Worm (Caenorhabditis elegans): ENCODE measurements around the gene srh-282.

The srh-282 gene

DNA sequence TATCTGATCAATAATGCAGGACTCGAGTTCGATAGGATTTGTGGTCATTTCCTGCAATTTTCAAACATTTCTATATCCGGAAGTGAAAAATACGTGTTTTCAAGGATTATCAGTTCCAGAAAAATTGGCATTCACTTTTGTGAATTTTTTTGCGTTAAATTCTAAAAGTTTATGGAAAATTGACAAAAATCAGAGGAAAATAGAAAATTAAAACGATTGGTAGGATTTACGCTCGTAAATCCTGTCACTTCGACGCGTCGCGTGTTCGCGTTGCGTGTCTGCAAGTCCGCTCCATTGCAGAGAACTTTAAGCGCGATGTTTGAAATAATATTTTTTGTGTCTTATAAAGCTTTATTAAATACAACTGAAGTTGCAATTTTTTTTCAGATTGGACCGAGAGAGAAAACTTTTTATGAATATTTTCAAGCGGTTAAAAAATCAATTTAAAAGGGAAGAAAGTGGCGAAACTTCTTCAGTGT is 17.8 kb downstream of the srh-282 start, which contains the start of gene rcat-1 (continued):
- TF ChIP-seq nhr-90 (tag; optimal IDR thresholded peaks at IDR 0.05; ENCODE audit: poor library complexity), result peak; percentile 55
- TF ChIP-seq pag-3 (tag; optimal IDR thresholded peaks at IDR 0.05; ENCODE audit: borderline replicate concordance, insufficient read depth), result no peak
- no peak for TF ChIP-seq unc-98 (GFP tag; IDR thresholded peaks at IDR 0.05)
- no peak for TF ChIP-seq ceh-8 (GFP tag; optimal IDR thresholded peaks at IDR 0.05)
- peak; percentile 75 for TF ChIP-seq xbp-1 (tag; optimal IDR thresholded peaks at IDR 0.05)
- peak; percentile 63 for TF ChIP-seq nhr-20 (tag; optimal IDR thresholded peaks at IDR 0.05)
- no peak for TF ChIP-seq unc-62 (GFP tag; optimal IDR thresholded peaks at IDR 0.05)
- TF ChIP-seq snu-23 (GFP tag; optimal IDR thresholded peaks at IDR 0.05), result peak; percentile 88
- TF ChIP-seq efl-1 (optimal IDR thresholded peaks at IDR 0.05), result peak; percentile 92 to 97
- TF ChIP-seq efl-1 (GFP tag; optimal IDR thresholded peaks at IDR 0.05 in 1 of 2), result peak; percentile 96 to 99
- no peak for TF ChIP-seq nhr-28 (tag; optimal IDR thresholded peaks at IDR 0.05)
- peak; percentile 81 for TF ChIP-seq nhr-237 (tag; optimal IDR thresholded peaks at IDR 0.05)
- TF ChIP-seq zag-1 (tag; optimal IDR thresholded peaks at IDR 0.05), result peak; percentile 49
- TF ChIP-seq nhr-76 (tag; optimal IDR thresholded peaks at IDR 0.05), result no peak
- no peak for TF ChIP-seq sup-37 (GFP tag; optimal IDR thresholded peaks at IDR 0.05)
- TF ChIP-seq lin-15B (tag; optimal IDR thresholded peaks at IDR 0.05), result peak; percentile 96
- peak; percentile 52 for TF ChIP-seq fos-1 (tag; optimal IDR thresholded peaks at IDR 0.05)
- TF ChIP-seq efl-3 (GFP tag; optimal IDR thresholded peaks at IDR 0.05), result no peak
- TF ChIP-seq ceh-90 (tag; optimal IDR thresholded peaks at IDR 0.05), result peak; percentile 35
- TF ChIP-seq mef-2 (tag; optimal IDR thresholded peaks at IDR 0.05), result no peak
- peak; percentile 72 for TF ChIP-seq nhr-19 (GFP tag; conservative IDR thresholded peaks at IDR 0.05)
- TF ChIP-seq mep-1 (tag; optimal IDR thresholded peaks at IDR 0.05), result peak; percentile 87
- TF ChIP-seq lin-39 (tag; optimal IDR thresholded peaks at IDR 0.05), result peak; percentile 14
- no peak for TF ChIP-seq ztf-4 (tag; optimal IDR thresholded peaks at IDR 0.05)
- peak; percentile 10 for TF ChIP-seq aly-2 (tag; optimal IDR thresholded peaks at IDR 0.05)
- TF ChIP-seq rnt-1 (tag; optimal IDR thresholded peaks at IDR 0.05), result peak; percentile 84
- TF ChIP-seq nhr-71 (tag; optimal IDR thresholded peaks at IDR 0.05), result peak; percentile 88
- peak; percentile 89 for TF ChIP-seq skn-1 (tag; optimal IDR thresholded peaks at IDR 0.05)
- TF ChIP-seq elt-2 (tag; optimal IDR thresholded peaks at IDR 0.05), result no peak
- TF ChIP-seq nhr-12 (tag; optimal IDR thresholded peaks at IDR 0.05), result no peak
- TF ChIP-seq lin-13 (GFP tag; optimal IDR thresholded peaks at IDR 0.05), result peak; percentile 91
- TF ChIP-seq alr-1 (tag; optimal IDR thresholded peaks at IDR 0.05; ENCODE audit: borderline replicate concordance), result no peak
- peak; percentile 73 for TF ChIP-seq F16B12.6 (tag; optimal IDR thresholded peaks at IDR 0.05)
- no peak for TF ChIP-seq egl-13 (tag; optimal IDR thresholded peaks at IDR 0.05)
- TF ChIP-seq lin-14 (GFP tag; optimal IDR thresholded peaks at IDR 0.05), result peak; percentile 72
- TF ChIP-seq ceh-88 (GFP tag; IDR thresholded peaks at IDR 0.05), result no peak
- peak; percentile 98 for TF ChIP-seq unc-130 (tag; optimal IDR thresholded peaks at IDR 0.05)
- peak; percentile 43 for TF ChIP-seq lir-3 (tag; optimal IDR thresholded peaks at IDR 0.05; ENCODE audit: poor library complexity)
- no peak for TF ChIP-seq aha-1 (tag; optimal IDR thresholded peaks at IDR 0.05)
- peak; percentile 62 for TF ChIP-seq swsn-7 (tag; optimal IDR thresholded peaks at IDR 0.05)
- peak; percentile 78 to 95 (median 81) for TF ChIP-seq ceh-82 (tag; optimal IDR thresholded peaks at IDR 0.05)
- peak; percentile 82 for TF ChIP-seq nhr-77 (tag; optimal IDR thresholded peaks at IDR 0.05)
- peak; percentile 87 for TF ChIP-seq nhr-85 (tag)
- peak in 1 of 2 experiments; percentile 43 for TF ChIP-seq egl-27 (tag; optimal IDR thresholded peaks at IDR 0.05)
- TF ChIP-seq lsy-2 (tag; optimal IDR thresholded peaks at IDR 0.05), result peak; percentile 85 to 96
- TF ChIP-seq C16A3.4 (tag; optimal IDR thresholded peaks at IDR 0.05), result peak; percentile 97
- TF ChIP-seq dsc-1 (tag; optimal IDR thresholded peaks at IDR 0.05), result peak; percentile 44
- TF ChIP-seq mdl-1 (tag; optimal IDR thresholded peaks at IDR 0.05), result peak in 1 of 2 experiments; percentile 74
- TF ChIP-seq ces-1 (GFP tag; optimal IDR thresholded peaks at IDR 0.05), result no peak
- no peak for TF ChIP-seq ztf-11 (tag; optimal IDR thresholded peaks at IDR 0.05)
- TF ChIP-seq ets-5 (GFP tag; IDR thresholded peaks at IDR 0.05), result no peak
- TF ChIP-seq tlp-1 (tag; optimal IDR thresholded peaks at IDR 0.05), result no peak
- peak; percentile 80 for TF ChIP-seq tbx-2 (tag; optimal IDR thresholded peaks at IDR 0.05)
- TF ChIP-seq unc-30 (tag; optimal IDR thresholded peaks at IDR 0.05), result no peak

Data from whole organism, L1 larva.